Worm (Caenorhabditis elegans) whole organism, late embryonic: Measurements from ENCODE around the gene Y17G9B.8.

ENCODE experiments used
- C38D4.7 ChIP-seq: fragments of 200-800 bp; sonication (Bioruptor generic); optimal IDR thresholded peaks from 2 replicates; lab custom pipeline; 2018; ENCODE audit warnings: mild to moderate bottlenecking, missing genetic modification characterization, moderate library complexity, missing compliant biosample characterization
- K02D7.2 ChIP-seq: sonication (generic microtip); optimal IDR thresholded peaks from 2 replicates; lab custom pipeline; 2017; ENCODE audit warnings: mild to moderate bottlenecking, missing genetic modification characterization, missing compliant biosample characterization
- elt-4 ChIP-seq: sonication (generic microtip); optimal IDR thresholded peaks from 2 replicates; lab custom pipeline; 2016; ENCODE audit warnings: missing genetic modification characterization, missing compliant biosample characterization
- gmeb-2 ChIP-seq: sonication (generic microtip); optimal IDR thresholded peaks from 2 replicates; lab custom pipeline; 2016; ENCODE audit warnings: missing genetic modification characterization, inconsistent platforms, missing compliant biosample characterization
- lin-11 ChIP-seq: fragments of 200-800 bp; sonication (Bioruptor generic); optimal IDR thresholded peaks from 2 replicates; lab custom pipeline; 2018; ENCODE audit warnings: mild to moderate bottlenecking, missing genetic modification characterization, missing compliant biosample characterization
- madf-2 ChIP-seq: sonication (generic microtip); optimal IDR thresholded peaks from 2 replicates; lab custom pipeline; 2017; ENCODE audit warnings: missing genetic modification characterization, missing compliant biosample characterization
- nhr-232 ChIP-seq: sonication (generic microtip); optimal IDR thresholded peaks from 2 replicates; lab custom pipeline; 2016; ENCODE audit warnings: missing genetic modification characterization, missing compliant biosample characterization
- pag-3 ChIP-seq: sonication (generic microtip); optimal IDR thresholded peaks from 2 replicates; lab custom pipeline; 2016; ENCODE audit warnings: missing compliant biosample characterization, missing genetic modification characterization, borderline replicate concordance
- pax-1 ChIP-seq: fragments of 150-350 bp; optimal IDR thresholded peaks from 2 replicates; lab custom pipeline; 2014; ENCODE audit warnings: missing biosample characterization, missing genetic modification characterization
- pros-1 ChIP-seq: fragments of 150-350 bp; optimal IDR thresholded peaks from 2 replicates; lab custom pipeline; 2014; ENCODE audit warnings: missing biosample characterization, missing genetic modification reagents, missing genetic modification characterization
- rnt-1 ChIP-seq: sonication (generic microtip); optimal IDR thresholded peaks from 2 replicates; lab custom pipeline; 2016; ENCODE audit warnings: missing genetic modification characterization, missing compliant biosample characterization
- sdc-2 ChIP-seq: sonication (generic microtip); optimal IDR thresholded peaks from 2 replicates; lab custom pipeline; 2016; ENCODE audit warnings: missing genotype, missing genetic modification characterization, missing compliant biosample characterization
- syd-9 ChIP-seq: sonication (generic microtip); optimal IDR thresholded peaks from 2 replicates; lab custom pipeline; 2016; ENCODE audit warnings: mild to moderate bottlenecking, missing genetic modification characterization, moderate library complexity, missing compliant biosample characterization
- unc-42 ChIP-seq: sonication (generic microtip); optimal IDR thresholded peaks from 2 replicates; lab custom pipeline; 2016; ENCODE audit warnings: missing genotype, missing genetic modification characterization, missing compliant biosample characterization
- unc-86 ChIP-seq: sonication (generic microtip); optimal IDR thresholded peaks from 2 replicates; lab custom pipeline; 2016; ENCODE audit warnings: missing genetic modification characterization, missing compliant biosample characterization

Y17G9B.8 gene

ce11 chrIV:4710459-4710858 is 48.2 kb downstream of the Y17G9B.8 start, which contains the start of gene cif-1:
TSS of gene cif-1 (minus strand) at chrIV:4710755.
- TF ChIP-seq pag-3 (no peak), C38D4.7 (GFP tag; lab: Kevin White, UChicago) (no peak), elt-4 (tag; lab: Kevin White, UChicago) (no peak), unc-86 (tag; lab: Kevin White, UChicago) (no peak), syd-9 (tag; lab: Kevin White, UChicago) (no peak), unc-42 (tag; lab: Kevin White, UChicago) (no peak), gmeb-2 (tag; lab: Kevin White, UChicago) (no peak), rnt-1 (tag; lab: Kevin White, UChicago) (no peak), nhr-232 (tag; lab: Kevin White, UChicago) (no peak), pax-1 (tag; lab: Kevin White, UChicago) (no peak), sdc-2 (tag; lab: Kevin White, UChicago) (no peak), madf-2 (tag; lab: Kevin White, UChicago) (no peak), pros-1 (tag; lab: Kevin White, UChicago) (no peak), K02D7.2 (tag; lab: Kevin White, UChicago) (no peak), lin-11 (tag; lab: Kevin White, UChicago) (no peak)
